Worm (Caenorhabditis elegans) whole organism, young adult: ENCODE results near the gene ucr-2.1.

Source experiments
- B0035.1 ChIP-seq: sonication (generic microtip); optimal IDR thresholded peaks from 2 replicates; lab custom pipeline; 2016; ENCODE audit warnings: missing genetic modification characterization, mild to moderate bottlenecking, missing compliant biosample characterization, missing genotype, missing genetic modification reagents
- B0261.1 ChIP-seq: sonication (generic microtip); optimal IDR thresholded peaks from 2 replicates; lab custom pipeline; 2016; ENCODE audit warnings: mild to moderate bottlenecking, missing genetic modification characterization, moderate library complexity, missing compliant biosample characterization
- B0336.3 ChIP-seq: fragments of 200-800 bp; sonication (Bioruptor generic); IDR thresholded peaks from 2 replicates; pipeline ENCODE4 v1.3.6; 2022; ENCODE audit warnings: missing genetic modification characterization, missing compliant biosample characterization
- F23B12.7 ChIP-seq: sonication (generic microtip); optimal IDR thresholded peaks from 2 replicates; lab custom pipeline; 2017; ENCODE audit warnings: missing genetic modification characterization, mild to moderate bottlenecking, missing compliant biosample characterization, antibody characterized with exemption, moderate library complexity; ENCODE audit not compliant: insufficient read depth
- F39B2.1 ChIP-seq: fragments of 200-800 bp; sonication (Bioruptor generic); IDR thresholded peaks from 2 replicates; pipeline ENCODE4 v1.3.6; 2022; ENCODE audit warnings: missing genetic modification reagents, missing genetic modification characterization, missing compliant biosample characterization
- F57A8.1 ChIP-seq: fragments of 200-800 bp; sonication (Bioruptor generic); optimal IDR thresholded peaks from 2 replicates; lab custom pipeline; 2018; ENCODE audit warnings: mild to moderate bottlenecking, missing genetic modification characterization, moderate library complexity, missing compliant biosample characterization
- F57C9.4 ChIP-seq: sonication (generic microtip); optimal IDR thresholded peaks from 2 replicates; lab custom pipeline; 2017; ENCODE audit warnings: mild to moderate bottlenecking, missing genetic modification characterization, missing compliant biosample characterization
- K12H6.12 ChIP-seq: fragments of 200-800 bp; sonication (Bioruptor generic); optimal IDR thresholded peaks from 2 replicates; lab custom pipeline; 2018; ENCODE audit warnings: mild to moderate bottlenecking, missing genetic modification characterization, missing compliant biosample characterization
- Y56A3A.18 ChIP-seq: fragments of 200-800 bp; sonication (Bioruptor generic); IDR thresholded peaks from 2 replicates; pipeline ENCODE4 v1.3.6; 2022; ENCODE audit warnings: missing genetic modification reagents, missing genetic modification characterization, missing compliant biosample characterization
- Y67H2A.10 ChIP-seq: fragments of 200-800 bp; sonication (Bioruptor generic); conservative IDR thresholded peaks from 2 replicates; pipeline ENCODE4 v1.3.6; 2022; ENCODE audit warnings: missing genetic modification reagents, missing genetic modification characterization, missing compliant biosample characterization
- ZK185.1 ChIP-seq: sonication (generic microtip); optimal IDR thresholded peaks from 2 replicates; lab custom pipeline; 2016; ENCODE audit warnings: mild to moderate bottlenecking, missing genetic modification characterization, missing compliant biosample characterization; ENCODE audit not compliant: poor library complexity, severe bottlenecking
- ama-1 ChIP-seq, 3 experiments: fragments of 150-350 bp in 1 of 3; sonication (generic microtip) in 2 of 3; optimal IDR thresholded peaks; 2 replicates each; lab custom pipeline; 2014 to 2018; ENCODE audit warnings: missing biosample characterization in 2 of 3, missing genetic modification characterization in 2 of 3, missing genetic modification reagents in 2 of 3
- attf-5 ChIP-seq: fragments of 200-800 bp; sonication (Bioruptor generic); optimal IDR thresholded peaks from 2 replicates; lab custom pipeline; 2018; ENCODE audit warnings: mild to moderate bottlenecking, missing genetic modification characterization, missing compliant biosample characterization
- ccch-3 ChIP-seq: fragments of 200-800 bp; sonication (Bioruptor generic); optimal IDR thresholded peaks from 2 replicates; lab custom pipeline; 2018; ENCODE audit warnings: mild to moderate bottlenecking, missing genetic modification characterization, missing compliant biosample characterization
- cebp-1 ChIP-seq, 2 experiments: fragments of 200-800 bp in 1 of 2; sonication (Bioruptor generic) in 1 of 2; sonication (generic microtip) in 1 of 2; IDR thresholded peaks in 1 of 2; optimal IDR thresholded peaks in 1 of 2; 2 replicates each; pipeline versions ENCODE4 v1.3.6 to Lab custom; 2017 to 2022; ENCODE audit warnings: missing compliant biosample characterization in 2 of 2, missing genetic modification characterization in 2 of 2, mild to moderate bottlenecking in 1 of 2, missing genetic modification reagents in 1 of 2, moderate library complexity in 1 of 2
- cebp-2 ChIP-seq: fragments of 200-800 bp; sonication (Bioruptor generic); IDR thresholded peaks from 2 replicates; pipeline ENCODE4 v1.3.6; 2022; ENCODE audit warnings: missing genetic modification characterization, missing compliant biosample characterization
- ceh-27 ChIP-seq: fragments of 200-800 bp; sonication (Bioruptor generic); optimal IDR thresholded peaks from 2 replicates; lab custom pipeline; 2018; ENCODE audit warnings: mild to moderate bottlenecking, missing genetic modification characterization, moderate library complexity, missing compliant biosample characterization
- die-1 ChIP-seq: sonication (generic microtip); optimal IDR thresholded peaks from 2 replicates; lab custom pipeline; 2016; ENCODE audit warnings: missing genotype, mild to moderate bottlenecking, missing genetic modification characterization, missing compliant biosample characterization
- dox-1 ChIP-seq: fragments of 200-800 bp; sonication (Bioruptor generic); IDR thresholded peaks from 2 replicates; pipeline ENCODE4 v1.3.6; 2022; ENCODE audit warnings: missing genetic modification reagents, missing genetic modification characterization, missing compliant biosample characterization
- egl-18 ChIP-seq: fragments of 200-800 bp; sonication (Bioruptor generic); IDR thresholded peaks from 2 replicates; pipeline ENCODE4 v1.3.6; 2022; ENCODE audit warnings: missing genetic modification reagents, missing genetic modification characterization, missing compliant biosample characterization
- egrh-3 ChIP-seq: fragments of 200-800 bp; sonication (Bioruptor generic); IDR thresholded peaks from 2 replicates; pipeline ENCODE4 v1.3.6; 2022; ENCODE audit warnings: missing genetic modification reagents, missing genetic modification characterization, missing compliant biosample characterization
- ets-4 ChIP-seq: fragments of 200-800 bp; sonication (Bioruptor generic); optimal IDR thresholded peaks from 2 replicates; lab custom pipeline; 2018; ENCODE audit warnings: mild to moderate bottlenecking, missing genetic modification characterization, missing compliant biosample characterization
- gei-17 ChIP-seq: fragments of 200-800 bp; sonication (Bioruptor generic); optimal IDR thresholded peaks from 2 replicates; lab custom pipeline; 2018; ENCODE audit warnings: mild to moderate bottlenecking, missing genetic modification characterization, missing compliant biosample characterization
- hlh-12 ChIP-seq: sonication (generic microtip); optimal IDR thresholded peaks from 2 replicates; lab custom pipeline; 2016; ENCODE audit warnings: missing genetic modification characterization, missing compliant biosample characterization
- hmg-1.2 ChIP-seq: fragments of 200-800 bp; sonication (Bioruptor generic); IDR thresholded peaks from 2 replicates; pipeline ENCODE4 v1.3.6; 2022; ENCODE audit warnings: missing genetic modification reagents, missing genetic modification characterization, missing compliant biosample characterization
- hsf-1 ChIP-seq: fragments of 200-800 bp; sonication (Bioruptor generic); IDR thresholded peaks from 2 replicates; pipeline ENCODE4 v1.3.6; 2022; ENCODE audit warnings: missing genetic modification reagents, missing genetic modification characterization, missing compliant biosample characterization
- lag-1 ChIP-seq: fragments of 200-800 bp; sonication (Bioruptor generic); IDR thresholded peaks from 2 replicates; pipeline ENCODE4 v1.3.6; 2022; ENCODE audit warnings: missing genetic modification reagents, missing genetic modification characterization, missing compliant biosample characterization
- let-607 ChIP-seq, 2 experiments: fragments of 200-800 bp in 1 of 2; sonication (Bioruptor generic) in 1 of 2; sonication (generic microtip) in 1 of 2; optimal IDR thresholded peaks; 2 replicates each; lab custom pipeline; 2016 to 2018; ENCODE audit warnings: mild to moderate bottlenecking in 2 of 2, missing compliant biosample characterization in 2 of 2, missing genetic modification characterization in 2 of 2, moderate library complexity in 2 of 2, missing genotype in 1 of 2
- lin-26 ChIP-seq: fragments of 200-800 bp; sonication (Bioruptor generic); IDR thresholded peaks from 2 replicates; pipeline ENCODE4 v1.3.6; 2022; ENCODE audit warnings: missing genetic modification reagents, missing genetic modification characterization, missing compliant biosample characterization
- lin-35 ChIP-seq, 3 experiments: fragments of 150-350 bp in 2 of 3; sonication (generic microtip) in 1 of 3; optimal IDR thresholded peaks; 2 replicates each; lab custom pipeline; 2014 to 2018; ENCODE audit warnings: missing biosample characterization in 3 of 3, missing genetic modification characterization in 3 of 3, missing genetic modification reagents in 3 of 3
- lin-40 ChIP-seq: sonication (generic microtip); optimal IDR thresholded peaks from 2 replicates; lab custom pipeline; 2016; ENCODE audit warnings: missing genetic modification characterization, mild to moderate bottlenecking, missing compliant biosample characterization, missing genotype, missing genetic modification reagents
- madf-10 ChIP-seq: sonication (generic microtip); optimal IDR thresholded peaks from 2 replicates; lab custom pipeline; 2016; ENCODE audit warnings: mild to moderate bottlenecking, missing genetic modification characterization, missing compliant biosample characterization
- madf-3 ChIP-seq: fragments of 200-800 bp; sonication (Bioruptor generic); IDR thresholded peaks from 2 replicates; pipeline ENCODE4 v1.3.6; 2022; ENCODE audit warnings: missing genetic modification reagents, missing genetic modification characterization, missing compliant biosample characterization
- mcd-1 ChIP-seq: fragments of 200-800 bp; sonication (Bioruptor generic); IDR thresholded peaks from 2 replicates; pipeline ENCODE4 v1.3.6; 2022; ENCODE audit warnings: missing genetic modification reagents, missing genetic modification characterization, missing compliant biosample characterization
- nfyb-1 ChIP-seq: fragments of 200-800 bp; sonication (Bioruptor generic); IDR thresholded peaks from 2 replicates; pipeline ENCODE4 v1.3.6; 2022; ENCODE audit warnings: missing genetic modification reagents, missing genetic modification characterization, missing compliant biosample characterization
- nhr-80 ChIP-seq: sonication (generic microtip); optimal IDR thresholded peaks from 2 replicates; lab custom pipeline; 2016; ENCODE audit warnings: missing genetic modification characterization, missing compliant biosample characterization
- nhr-90 ChIP-seq: sonication (generic microtip); optimal IDR thresholded peaks from 2 replicates; lab custom pipeline; 2016; ENCODE audit warnings: missing genotype, mild to moderate bottlenecking, missing genetic modification characterization, missing compliant biosample characterization
- rpc-1 ChIP-seq, 2 experiments: fragments of 150-350 bp in 1 of 2; sonication (generic microtip) in 1 of 2; optimal IDR thresholded peaks; 2 replicates each; lab custom pipeline; 2014 to 2018; ENCODE audit warnings: missing biosample characterization in 1 of 2, missing genetic modification characterization in 1 of 2, missing genetic modification reagents in 1 of 2, missing genotype in 1 of 2
- snpc-1.3 ChIP-seq: sonication (generic microtip); optimal IDR thresholded peaks from 2 replicates; lab custom pipeline; 2017; ENCODE audit warnings: missing genetic modification characterization, mild to moderate bottlenecking, missing compliant biosample characterization, antibody characterized with exemption, moderate library complexity, missing genotype, missing genetic modification reagents; ENCODE audit not compliant: insufficient read depth
- snpc-4 ChIP-seq, 5 experiments: fragments of 150-350 bp in 1 of 5; sonication (generic microtip) in 4 of 5; optimal IDR thresholded peaks; 2 replicates each; lab custom pipeline; 2014 to 2018; ENCODE audit warnings: missing genetic modification characterization in 5 of 5, missing biosample characterization in 3 of 5, antibody characterized with exemption in 2 of 5, mild to moderate bottlenecking in 2 of 5, missing compliant biosample characterization in 2 of 5, missing genotype in 2 of 5, moderate library complexity in 2 of 5, missing genetic modification reagents in 1 of 5
- tbp1 ChIP-seq: fragments of 200-800 bp; sonication (Bioruptor generic); optimal IDR thresholded peaks from 2 replicates; lab custom pipeline; 2018; ENCODE audit warnings: mild to moderate bottlenecking, missing genetic modification characterization, missing compliant biosample characterization
- tlf-1 ChIP-seq: fragments of 200-800 bp; sonication (Bioruptor generic); optimal IDR thresholded peaks from 2 replicates; lab custom pipeline; 2018; ENCODE audit warnings: mild to moderate bottlenecking, missing genetic modification characterization, missing compliant biosample characterization
- ztf-18 ChIP-seq: sonication (generic microtip); optimal IDR thresholded peaks from 2 replicates; lab custom pipeline; 2016; ENCODE audit warnings: missing genotype, mild to moderate bottlenecking, missing genetic modification characterization, missing compliant biosample characterization
- ztf-26 ChIP-seq: sonication (generic microtip); optimal IDR thresholded peaks from 2 replicates; lab custom pipeline; 2017; ENCODE audit warnings: missing genetic modification characterization, missing compliant biosample characterization
- ztf-6 ChIP-seq: fragments of 200-800 bp; sonication (Bioruptor generic); IDR thresholded peaks from 2 replicates; pipeline ENCODE4 v1.3.6; 2022; ENCODE audit warnings: missing genetic modification reagents, missing genetic modification characterization, missing compliant biosample characterization

Gene ucr-2.1

DNA sequence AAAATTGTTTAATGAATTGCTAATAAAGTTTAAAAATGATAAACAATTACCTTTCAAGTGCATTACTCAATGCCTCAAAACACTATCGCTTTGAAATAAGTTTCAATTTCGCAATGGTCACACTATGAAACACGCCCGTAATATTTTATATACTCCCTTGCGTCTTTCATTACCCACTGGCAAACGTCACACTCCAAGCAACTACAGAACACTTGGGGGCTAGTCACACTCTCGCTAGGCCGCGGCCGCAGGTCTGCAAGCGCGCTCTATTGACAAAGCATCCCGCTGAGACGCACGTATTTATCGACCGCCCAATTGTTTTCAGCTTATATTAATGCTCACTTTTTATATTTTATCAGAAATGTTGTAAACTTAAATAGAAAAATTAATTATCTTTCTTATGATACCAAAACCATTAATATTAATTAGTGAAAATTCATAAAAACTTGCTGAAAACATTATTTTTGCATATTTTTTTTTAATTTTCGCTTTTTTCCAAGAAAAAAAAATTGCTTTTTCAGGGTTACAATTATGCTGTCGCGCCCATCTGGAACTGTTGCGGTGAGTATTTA is at the start of gene ucr-2.1, which contains the start of gene nmat-1:
Gene ucr-2.1 (plus strand): TSS at position 522 of the 572 bp plus-strand sequence.
Gene nmat-1 (minus strand): TSS at position 136 of the 572 bp plus-strand sequence.
- TF ChIP-seq hsf-1 (GFP tag; lab: Robert Waterston, UW) (no peak), Y67H2A.10 (GFP tag; lab: Robert Waterston, UW) (no peak), ztf-26 (tag; lab: Kevin White, UChicago) (peak; percentile 48), ztf-6 (GFP tag; lab: Robert Waterston, UW) (0 out of 2 replicates have a peak, but pooled peaks have one; percentile 33), lin-35 (GFP tag; optimal IDR thresholded peaks at IDR 0.05; lab: Kevin White, UChicago) (peak in 1 of 3 experiments; percentile 37), F57C9.4 (tag; lab: Kevin White, UChicago) (no peak), B0035.1 (tag; lab: Kevin White, UChicago) (no peak), ztf-18 (tag; lab: Kevin White, UChicago) (peak; percentile 65), snpc-4 (GFP tag; optimal IDR thresholded peaks at IDR 0.05; lab: Kevin White, UChicago) (no peak), snpc-4 (tag; optimal IDR thresholded peaks at IDR 0.05; lab: Kevin White, UChicago) (peak in 2 of 4 experiments; percentile 1 to 50), rpc-1 (optimal IDR thresholded peaks at IDR 0.05; lab: Kevin White, UChicago) (no peak), rpc-1 (tag; optimal IDR thresholded peaks at IDR 0.05; lab: Kevin White, UChicago) (no peak), ZK185.1 (tag; lab: Kevin White, UChicago) (peak; percentile 48), tlf-1 (GFP tag; lab: Kevin White, UChicago) (peak; percentile 16), attf-5 (peak; percentile 90), hmg-1.2 (0 out of 2 replicates have a peak, but pooled peaks have one; percentile 24), nhr-90 (tag; lab: Kevin White, UChicago) (peak; percentile 44), dox-1 (GFP tag; lab: Robert Waterston, UW) (peak; percentile 86), egl-18 (GFP tag; lab: Robert Waterston, UW) (no peak), madf-3 (GFP tag; lab: Robert Waterston, UW) (no peak), K12H6.12 (tag; lab: Kevin White, UChicago) (peak; percentile 66), lin-40 (tag; lab: Kevin White, UChicago) (peak; percentile 76), hlh-12 (tag; lab: Kevin White, UChicago) (no peak), cebp-1 (GFP tag; IDR thresholded peaks at IDR 0.05; lab: Robert Waterston, UW) (peak; percentile 92), cebp-1 (tag; optimal IDR thresholded peaks at IDR 0.05; lab: Kevin White, UChicago) (peak; percentile 97), tbp1 (GFP tag; lab: Kevin White, UChicago) (peak; percentile 45), gei-17 (GFP tag; lab: Kevin White, UChicago) (peak; percentile 7), let-607 (tag; optimal IDR thresholded peaks at IDR 0.05; lab: Kevin White, UChicago) (peak in 1 of 2 experiments; percentile 63), madf-10 (peak; percentile 64), mcd-1 (peak; percentile 98), lin-26 (GFP tag; lab: Robert Waterston, UW) (no peak), ets-4 (GFP tag; lab: Kevin White, UChicago) (peak; percentile 34), ceh-27 (GFP tag; lab: Kevin White, UChicago) (peak; percentile 74), nhr-80 (tag; lab: Kevin White, UChicago) (peak; percentile 97), egrh-3 (GFP tag; lab: Robert Waterston, UW) (0 out of 2 replicates have a peak, but pooled peaks have one; percentile 20), snpc-1.3 (tag; lab: Kevin White, UChicago) (no peak), nfyb-1 (GFP tag; lab: Robert Waterston, UW) (no peak), die-1 (no peak), cebp-2 (GFP tag; lab: Robert Waterston, UW) (no peak), B0336.3 (GFP tag; lab: Robert Waterston, UW) (peak; percentile 56; the same call in 1 of the 2 replicates), F23B12.7 (tag; lab: Kevin White, UChicago) (peak; percentile 41), Y56A3A.18 (GFP tag; lab: Robert Waterston, UW) (0 out of 2 replicates have a peak, but pooled peaks have one; percentile 53), lag-1 (no peak), F57A8.1 (GFP tag; lab: Kevin White, UChicago) (no peak), ccch-3 (GFP tag; lab: Kevin White, UChicago) (peak; percentile 33), B0261.1 (tag; lab: Kevin White, UChicago) (no peak), ama-1 (optimal IDR thresholded peaks at IDR 0.05; lab: Kevin White, UChicago) (no peak), ama-1 (GFP tag; optimal IDR thresholded peaks at IDR 0.05; lab: Kevin White, UChicago) (no peak), F39B2.1 (GFP tag; lab: Robert Waterston, UW) (no peak)
